Worm (Caenorhabditis elegans) whole organism, L1 larva: ENCODE data around the gene F46G11.6.
A peak's percentile ranks its signal among the peaks of the same experiment; 100 is the strongest.

ENCODE experiments used
- C04F5.9 ChIP-seq: sonication (generic microtip); optimal IDR thresholded peaks from 2 replicates; lab custom pipeline; 2016; ENCODE audit warnings: missing genetic modification characterization, missing compliant biosample characterization
- C16A3.4 ChIP-seq: fragments of 150-350 bp; optimal IDR thresholded peaks from 2 replicates; lab custom pipeline; 2014; ENCODE audit warnings: missing biosample characterization, missing genetic modification characterization
- C34B4.2 ChIP-seq: sonication (generic microtip); optimal IDR thresholded peaks from 2 replicates; lab custom pipeline; 2017; ENCODE audit warnings: mild to moderate bottlenecking, missing genetic modification characterization, missing compliant biosample characterization
- F16B12.6 ChIP-seq: fragments of 150-350 bp; optimal IDR thresholded peaks from 2 replicates; lab custom pipeline; 2014; ENCODE audit warnings: missing biosample characterization, missing genetic modification characterization
- Y116A8C.19 ChIP-seq: sonication (generic microtip); optimal IDR thresholded peaks from 2 replicates; lab custom pipeline; 2016; ENCODE audit warnings: missing compliant biosample characterization, missing genetic modification characterization, borderline replicate concordance
- alr-1 ChIP-seq: fragments of 200-800 bp; sonication (Bioruptor generic); optimal IDR thresholded peaks from 2 replicates; lab custom pipeline; 2018; ENCODE audit warnings: borderline replicate concordance, mild to moderate bottlenecking, missing genetic modification characterization, missing compliant biosample characterization
- aly-2 ChIP-seq: fragments of 150-350 bp; optimal IDR thresholded peaks from 2 replicates; lab custom pipeline; 2014; ENCODE audit warnings: missing biosample characterization, missing genetic modification characterization
- ama-1 ChIP-seq: fragments of 150-350 bp; optimal IDR thresholded peaks from 2 replicates; lab custom pipeline; 2014
- ceh-63 ChIP-seq: fragments of 200-800 bp; sonication (Bioruptor generic); optimal IDR thresholded peaks from 2 replicates; lab custom pipeline; 2018; ENCODE audit warnings: mild to moderate bottlenecking, missing genetic modification characterization, missing compliant biosample characterization
- ceh-8 ChIP-seq: fragments of 200-800 bp; sonication (Bioruptor generic); optimal IDR thresholded peaks from 2 replicates; lab custom pipeline; 2018; ENCODE audit warnings: mild to moderate bottlenecking, missing genetic modification characterization, moderate library complexity, missing compliant biosample characterization
- ceh-82 ChIP-seq, 3 experiments: fragments of 150-350 bp in 1 of 3; sonication (generic microtip) in 2 of 3; optimal IDR thresholded peaks; 2 replicates each; lab custom pipeline; 2014 to 2017; ENCODE audit warnings: missing biosample characterization in 3 of 3, missing genetic modification characterization in 3 of 3
- dpl-1 ChIP-seq, 3 experiments: fragments of 150-350 bp in 2 of 3; sonication (generic microtip) in 1 of 3; optimal IDR thresholded peaks; 2 replicates each; lab custom pipeline; 2014 to 2017; ENCODE audit warnings: missing biosample characterization in 3 of 3, missing genetic modification characterization in 3 of 3, missing genetic modification reagents in 3 of 3
- dsc-1 ChIP-seq: sonication (generic microtip); optimal IDR thresholded peaks from 2 replicates; lab custom pipeline; 2016; ENCODE audit warnings: mild to moderate bottlenecking, missing genetic modification characterization, missing compliant biosample characterization
- efl-1 ChIP-seq, 4 experiments: fragments of 150-350 bp; optimal IDR thresholded peaks in 3 of 4; peaks in 1 of 4; 1 replicate in 1 of 4; 2 replicates in 3 of 4; lab custom pipeline; 2014; ENCODE audit warnings: missing biosample characterization in 2 of 4, missing genetic modification characterization in 2 of 4, missing genetic modification reagents in 2 of 4
- efl-3 ChIP-seq: fragments of 200-800 bp; sonication (Bioruptor generic); optimal IDR thresholded peaks from 2 replicates; lab custom pipeline; 2018; ENCODE audit warnings: mild to moderate bottlenecking, missing genetic modification characterization, missing compliant biosample characterization
- egl-27 ChIP-seq, 2 experiments: fragments of 150-350 bp in 1 of 2; sonication (generic microtip); optimal IDR thresholded peaks; 3 replicates each; lab custom pipeline; 2017 to 2018; ENCODE audit warnings: missing biosample characterization in 2 of 2, missing genetic modification characterization in 2 of 2, missing genetic modification reagents in 2 of 2
- fkh-4 ChIP-seq: sonication (generic microtip); optimal IDR thresholded peaks from 2 replicates; lab custom pipeline; 2016; ENCODE audit warnings: missing compliant biosample characterization, missing genetic modification characterization, borderline replicate concordance
- fkh-8 ChIP-seq: sonication (generic microtip); optimal IDR thresholded peaks from 2 replicates; lab custom pipeline; 2016; ENCODE audit warnings: mild to moderate bottlenecking, missing genetic modification characterization, missing compliant biosample characterization
- grh-1 ChIP-seq: fragments of 200-800 bp; sonication (Bioruptor generic); IDR thresholded peaks from 2 replicates; pipeline ENCODE4 v1.3.6; 2022; ENCODE audit warnings: missing genetic modification reagents, missing genetic modification characterization, missing compliant biosample characterization
- hlh-17 ChIP-seq: fragments of 200-800 bp; sonication (Bioruptor generic); optimal IDR thresholded peaks from 2 replicates; lab custom pipeline; 2018; ENCODE audit warnings: missing genetic modification characterization, mild to moderate bottlenecking, missing compliant biosample characterization, moderate library complexity, borderline replicate concordance
- hpl-2 ChIP-seq: fragments of 150-350 bp; optimal IDR thresholded peaks from 2 replicates; lab custom pipeline; 2014; ENCODE audit warnings: missing biosample characterization, missing genetic modification reagents, missing genetic modification characterization
- irx-1 ChIP-seq: sonication (generic microtip); optimal IDR thresholded peaks from 2 replicates; lab custom pipeline; 2016; ENCODE audit warnings: missing genetic modification characterization, missing compliant biosample characterization
- jun-1 ChIP-seq: fragments of 150-350 bp; optimal IDR thresholded peaks from 2 replicates; lab custom pipeline; 2014; ENCODE audit warnings: missing biosample characterization, missing genetic modification reagents, missing genetic modification characterization
- lin-13 ChIP-seq: fragments of 150-350 bp; optimal IDR thresholded peaks from 2 replicates; lab custom pipeline; 2014; ENCODE audit warnings: missing biosample characterization, missing genetic modification reagents, missing genetic modification characterization
- lin-14 ChIP-seq: fragments of 200-800 bp; sonication (Bioruptor generic); optimal IDR thresholded peaks from 2 replicates; lab custom pipeline; 2018; ENCODE audit warnings: mild to moderate bottlenecking, missing genetic modification characterization, moderate library complexity, missing compliant biosample characterization
- lir-3 ChIP-seq: sonication (generic microtip); optimal IDR thresholded peaks from 2 replicates; lab custom pipeline; 2016; ENCODE audit warnings: mild to moderate bottlenecking, missing genetic modification characterization, moderate library complexity, missing compliant biosample characterization; ENCODE audit not compliant: poor library complexity
- lsy-2 ChIP-seq, 2 experiments: fragments of 150-350 bp; optimal IDR thresholded peaks; 2 replicates each; lab custom pipeline; 2014; ENCODE audit warnings: missing biosample characterization in 2 of 2, missing genetic modification characterization in 2 of 2
- mab-9 ChIP-seq: fragments of 200-800 bp; sonication (Bioruptor generic); IDR thresholded peaks from 2 replicates; pipeline ENCODE4 v1.3.6; 2022; ENCODE audit warnings: missing genetic modification reagents, missing genetic modification characterization, missing compliant biosample characterization
- mdl-1 ChIP-seq, 2 experiments: fragments of 150-350 bp; optimal IDR thresholded peaks; 2 replicates each; lab custom pipeline; 2014 to 2017; ENCODE audit warnings: missing biosample characterization in 2 of 2, missing genetic modification characterization in 2 of 2, inconsistent platforms in 1 of 2
- mef-2 ChIP-seq: fragments of 150-350 bp; optimal IDR thresholded peaks from 2 replicates; lab custom pipeline; 2014; ENCODE audit warnings: missing biosample characterization, missing genetic modification characterization
- mep-1 ChIP-seq: fragments of 150-350 bp; optimal IDR thresholded peaks from 2 replicates; lab custom pipeline; 2014; ENCODE audit warnings: missing biosample characterization, missing genetic modification characterization
- nhr-12 ChIP-seq: sonication (generic microtip); optimal IDR thresholded peaks from 2 replicates; lab custom pipeline; 2017; ENCODE audit warnings: missing biosample characterization, missing genetic modification characterization
- nhr-19 ChIP-seq: fragments of 200-800 bp; sonication (Bioruptor generic); conservative IDR thresholded peaks from 2 replicates; pipeline ENCODE4 v1.3.6; 2022; ENCODE audit warnings: missing genetic modification characterization, missing compliant biosample characterization
- nhr-237 ChIP-seq: fragments of 150-350 bp; optimal IDR thresholded peaks from 2 replicates; lab custom pipeline; 2014; ENCODE audit warnings: missing biosample characterization, missing genetic modification characterization
- nhr-28 ChIP-seq: fragments of 150-350 bp; optimal IDR thresholded peaks from 2 replicates; lab custom pipeline; 2014; ENCODE audit warnings: missing biosample characterization, missing genetic modification characterization
- nhr-71 ChIP-seq: sonication (generic microtip); optimal IDR thresholded peaks from 2 replicates; lab custom pipeline; 2016; ENCODE audit warnings: mild to moderate bottlenecking, missing genetic modification characterization, moderate library complexity, missing compliant biosample characterization
- nhr-76 ChIP-seq: sonication (generic microtip); optimal IDR thresholded peaks from 2 replicates; lab custom pipeline; 2017; ENCODE audit warnings: missing biosample characterization, missing genetic modification characterization
- nhr-84 ChIP-seq: sonication (generic microtip); optimal IDR thresholded peaks from 2 replicates; lab custom pipeline; 2017; ENCODE audit warnings: missing biosample characterization, missing genetic modification characterization
- nhr-85 ChIP-seq: sonication (generic microtip); peaks from one replicate; lab custom pipeline; 2016; ENCODE audit warnings: missing genetic modification characterization, inconsistent platforms, missing compliant biosample characterization
- nhr-90 ChIP-seq: sonication (generic microtip); optimal IDR thresholded peaks from 2 replicates; lab custom pipeline; 2016; ENCODE audit warnings: mild to moderate bottlenecking, missing genetic modification characterization, missing compliant biosample characterization; ENCODE audit not compliant: poor library complexity
- pag-3 ChIP-seq: sonication (generic microtip); optimal IDR thresholded peaks from 2 replicates; lab custom pipeline; 2017; ENCODE audit warnings: missing genetic modification characterization, mild to moderate bottlenecking, missing compliant biosample characterization, antibody characterized with exemption, borderline replicate concordance; ENCODE audit not compliant: insufficient read depth
- pax-3 ChIP-seq: fragments of 200-800 bp; sonication (Bioruptor generic); optimal IDR thresholded peaks from 2 replicates; lab custom pipeline; 2018; ENCODE audit warnings: mild to moderate bottlenecking, missing genetic modification characterization, moderate library complexity, missing compliant biosample characterization
- rnt-1 ChIP-seq: sonication (generic microtip); optimal IDR thresholded peaks from 2 replicates; lab custom pipeline; 2016; ENCODE audit warnings: mild to moderate bottlenecking, missing genetic modification characterization, moderate library complexity, missing compliant biosample characterization
- skn-1 ChIP-seq: fragments of 150-350 bp; optimal IDR thresholded peaks from 2 replicates; lab custom pipeline; 2014; ENCODE audit warnings: missing biosample characterization, missing genetic modification characterization
- snu-23 ChIP-seq: sonication (generic microtip); optimal IDR thresholded peaks from 2 replicates; lab custom pipeline; 2016; ENCODE audit warnings: missing genetic modification characterization, missing compliant biosample characterization
- sptf-1 ChIP-seq: fragments of 150-350 bp; optimal IDR thresholded peaks from 2 replicates; lab custom pipeline; 2014; ENCODE audit warnings: missing biosample characterization, missing genetic modification characterization
- tlp-1 ChIP-seq: fragments of 150-350 bp; optimal IDR thresholded peaks from 2 replicates; lab custom pipeline; 2014; ENCODE audit warnings: missing biosample characterization, missing genetic modification characterization
- unc-86 ChIP-seq: sonication (generic microtip); optimal IDR thresholded peaks from 2 replicates; lab custom pipeline; 2016; ENCODE audit warnings: missing genetic modification characterization, missing compliant biosample characterization
- vab-15 ChIP-seq: sonication (generic microtip); optimal IDR thresholded peaks from 2 replicates; lab custom pipeline; 2017; ENCODE audit warnings: missing genotype, mild to moderate bottlenecking, missing genetic modification characterization, missing compliant biosample characterization
- xbp-1 ChIP-seq: sonication (generic microtip); optimal IDR thresholded peaks from 2 replicates; lab custom pipeline; 2016; ENCODE audit warnings: missing genetic modification characterization, missing compliant biosample characterization
- zip-4 ChIP-seq: fragments of 200-800 bp; sonication (Bioruptor generic); optimal IDR thresholded peaks from 2 replicates; lab custom pipeline; 2018; ENCODE audit warnings: mild to moderate bottlenecking, missing genetic modification characterization, moderate library complexity, missing compliant biosample characterization
- ztf-11 ChIP-seq, 2 experiments: sonication (generic microtip); optimal IDR thresholded peaks; 2 replicates each; lab custom pipeline; 2016 to 2017; ENCODE audit warnings: missing genetic modification characterization in 2 of 2, missing biosample characterization in 1 of 2, missing compliant biosample characterization in 1 of 2

Gene F46G11.6

ce11 chrX:5780672-5781182 lies 5.6 kb upstream of the F46G11.6 start, which contains the start of gene sft-4 (continued):
- TF ChIP-seq dpl-1 (GFP tag; optimal IDR thresholded peaks at IDR 0.05; lab: Kevin White, UChicago) (no peak), pag-3 (tag; lab: Kevin White, UChicago) (no peak), nhr-76 (tag; lab: Kevin White, UChicago) (no peak), alr-1 (no peak), vab-15 (no peak), nhr-85 (tag; lab: Kevin White, UChicago) (peak; percentile 36), nhr-28 (tag; lab: Kevin White, UChicago) (no peak), irx-1 (no peak), efl-1 (optimal IDR thresholded peaks at IDR 0.05; lab: Kevin White, UChicago) (peak; percentile 0 to 11), efl-1 (GFP tag; optimal IDR thresholded peaks at IDR 0.05 in 1 of 2; lab: Kevin White, UChicago) (no peak), ceh-82 (tag; optimal IDR thresholded peaks at IDR 0.05; lab: Kevin White, UChicago) (no peak), ama-1 (lab: Kevin White, UChicago) (no peak), pax-3 (no peak), lsy-2 (tag; optimal IDR thresholded peaks at IDR 0.05; lab: Kevin White, UChicago) (peak; percentile 39 to 40), F16B12.6 (tag; lab: Kevin White, UChicago) (no peak), C16A3.4 (no peak), grh-1 (GFP tag; lab: Robert Waterston, UW) (no peak), nhr-237 (tag; lab: Kevin White, UChicago) (no peak), efl-3 (GFP tag; lab: Kevin White, UChicago) (no peak), sptf-1 (no peak), mep-1 (tag; lab: Kevin White, UChicago) (peak; percentile 40), C34B4.2 (no peak), nhr-71 (tag; lab: Kevin White, UChicago) (peak; percentile 77), C04F5.9 (tag; lab: Kevin White, UChicago) (no peak), mef-2 (no peak), fkh-8 (no peak), hlh-17 (GFP tag; lab: Kevin White, UChicago) (no peak), snu-23 (peak; percentile 65), lin-14 (GFP tag; lab: Kevin White, UChicago) (peak; percentile 80), egl-27 (tag; optimal IDR thresholded peaks at IDR 0.05; lab: Kevin White, UChicago) (no peak), ceh-63 (GFP tag; lab: Kevin White, UChicago) (no peak), ceh-8 (no peak), lir-3 (peak; percentile 14), dsc-1 (tag; lab: Kevin White, UChicago) (peak; percentile 26), tlp-1 (tag; lab: Kevin White, UChicago) (no peak), lin-13 (no peak), rnt-1 (peak; percentile 61), aly-2 (no peak), skn-1 (tag; lab: Kevin White, UChicago) (no peak), ztf-11 (tag; optimal IDR thresholded peaks at IDR 0.05; lab: Kevin White, UChicago) (no peak), nhr-12 (tag; lab: Kevin White, UChicago) (no peak), nhr-19 (peak; percentile 55), xbp-1 (tag; lab: Kevin White, UChicago) (no peak), mdl-1 (tag; optimal IDR thresholded peaks at IDR 0.05; lab: Kevin White, UChicago) (peak in 1 of 2 experiments; percentile 85), jun-1 (tag; lab: Kevin White, UChicago) (no peak), fkh-4 (no peak), Y116A8C.19 (tag; lab: Kevin White, UChicago) (no peak), zip-4 (GFP tag; lab: Kevin White, UChicago) (no peak), mab-9 (GFP tag; lab: Robert Waterston, UW) (no peak), hpl-2 (GFP tag; lab: Kevin White, UChicago) (no peak), nhr-84 (tag; lab: Kevin White, UChicago) (no peak), nhr-90 (tag; lab: Kevin White, UChicago) (peak; percentile 35), unc-86 (tag; lab: Kevin White, UChicago) (no peak)
